Worm (Caenorhabditis elegans) whole organism, L4/young adult: ENCODE measurements around the gene F20D1.22.

Experiments used
- dao-5 ChIP-seq: sonication (generic microtip); optimal IDR thresholded peaks from 2 replicates; lab custom pipeline; 2016; ENCODE audit warnings: missing genotype, missing genetic modification characterization, moderate library complexity, missing compliant biosample characterization
- him-1 ChIP-seq: sonication (generic microtip); optimal IDR thresholded peaks from 2 replicates; lab custom pipeline; 2016; ENCODE audit warnings: missing genotype, missing genetic modification reagents, missing genetic modification characterization, missing compliant biosample characterization

DNA sequence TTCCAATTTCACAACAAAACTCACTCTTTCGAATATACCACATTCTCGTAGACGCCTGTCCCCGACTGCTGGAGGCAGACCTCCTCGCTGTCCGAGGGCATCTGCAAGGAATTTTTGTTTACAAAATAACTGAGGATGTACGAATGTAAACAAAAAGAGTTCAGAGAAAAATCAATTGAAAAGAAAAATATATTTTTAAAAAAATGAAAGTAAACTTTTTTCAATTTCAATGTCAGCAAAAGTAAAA lies 20.5 kb upstream of the F20D1.22 start, which contains the start of gene mrp-5:
- TF ChIP-seq him-1 (no peak), dao-5 (tag; lab: Kevin White, UChicago) (no peak)
